Fruit fly (Drosophila melanogaster): ENCODE measurements around the gene CG4887.

CG4887 gene

dm6 chr2L:1183799-1184198, 11.0 kb downstream of the CG4887 start, which contains the start of the genes CG5126 and Tgt (continued):
- TF ChIP-seq CG3995 (GFP tag; optimal IDR thresholded peaks at IDR 0.05) (peak; percentile 89), CTCF (GFP tag; optimal IDR thresholded peaks at IDR 0.05) (peak; percentile 86), Hr39 (optimal IDR thresholded peaks at IDR 0.05) (no peak), CG1647 (GFP tag; optimal IDR thresholded peaks at IDR 0.05) (no peak), D (optimal IDR thresholded peaks at IDR 0.05) (no peak), D (GFP tag; optimal IDR thresholded peaks at IDR 0.05) (no peak), chif (GFP tag; optimal IDR thresholded peaks at IDR 0.05) (no peak), Optix (GFP tag; IDR thresholded peaks at IDR 0.05) (no peak), CG34224 (GFP tag; IDR thresholded peaks at IDR 0.05; ENCODE audit: partially characterized antibody) (peak; percentile 56), hth (optimal IDR thresholded peaks at IDR 0.05) (no peak), CG15479 (GFP tag; optimal IDR thresholded peaks at IDR 0.05) (no peak), amos (GFP tag; IDR thresholded peaks at IDR 0.05; ENCODE audit: partially characterized antibody) (peak; percentile 67; the same call in 1 of the 2 replicates), CG4424 (GFP tag; optimal IDR thresholded peaks at IDR 0.05) (no peak), stwl (tag; optimal IDR thresholded peaks at IDR 0.05) (peak; percentile 31), tna (GFP tag; IDR thresholded peaks at IDR 0.05; ENCODE audit: partially characterized antibody) (peak; percentile 20; the same call in 1 of the 2 replicates), Sin3A (optimal IDR thresholded peaks at IDR 0.05) (peak; percentile 5), gfzf (GFP tag; optimal IDR thresholded peaks at IDR 0.05) (peak; percentile 80), gem (tag; optimal IDR thresholded peaks at IDR 0.05) (no peak), bbx (GFP tag; IDR thresholded peaks at IDR 0.05; ENCODE audit: partially characterized antibody) (peak; percentile 55; the same call in 1 of the 2 replicates), HHEX (GFP tag; optimal IDR thresholded peaks at IDR 0.05) (no peak), CG31441 (GFP tag; IDR thresholded peaks at IDR 0.05) (no peak), pan (optimal IDR thresholded peaks at IDR 0.05) (no peak), pan (GFP tag; optimal IDR thresholded peaks at IDR 0.05 in 1 of 2, IDR thresholded peaks at IDR 0.05 in 1 of 2) (no peak), CG4820 (GFP tag; optimal IDR thresholded peaks at IDR 0.05) (no peak), Antp (GFP tag; optimal IDR thresholded peaks at IDR 0.05) (no peak), grn (GFP tag; optimal IDR thresholded peaks at IDR 0.05) (peak; percentile 87), CG6791 (GFP tag; IDR thresholded peaks at IDR 0.05; ENCODE audit: partially characterized antibody) (peak; percentile 56; the same call in 1 of the 3 replicates), zfh1 (GFP tag; IDR thresholded peaks at IDR 0.05) (no peak), Max (GFP tag; optimal IDR thresholded peaks at IDR 0.05) (no peak), Bgb (GFP tag; IDR thresholded peaks at IDR 0.05; ENCODE audit: partially characterized antibody) (peak; percentile 54; the same call in 1 of the 2 replicates), sqz (GFP tag; optimal IDR thresholded peaks at IDR 0.05) (no peak), MBD-R2 (GFP tag; IDR thresholded peaks at IDR 0.05) (peak; percentile 89), Mes4 (GFP tag; optimal IDR thresholded peaks at IDR 0.05) (no peak), CG34422 (GFP tag; IDR thresholded peaks at IDR 0.05) (peak; percentile 65; the same call in 1 of the 3 replicates), MESR4 (GFP tag; optimal IDR thresholded peaks at IDR 0.05) (peak; percentile 55), CG2116 (GFP tag; optimal IDR thresholded peaks at IDR 0.05) (peak; percentile 68), Med (GFP tag) (peak; percentile 60), Myb (GFP tag; optimal IDR thresholded peaks at IDR 0.05) (peak; percentile 50), chinmo (GFP tag; IDR thresholded peaks at IDR 0.05; ENCODE audit: partially characterized antibody) (peak; percentile 87; the same call in 2 of the 4 replicates), CG17328 (GFP tag; IDR thresholded peaks at IDR 0.05) (no peak), ERR (GFP tag; optimal IDR thresholded peaks at IDR 0.05) (peak; percentile 9), CG10321 (GFP tag; IDR thresholded peaks at IDR 0.05) (no peak), HmgZ (tag; optimal IDR thresholded peaks at IDR 0.05) (peak; percentile 26), Nf-YB (GFP tag; optimal IDR thresholded peaks at IDR 0.05) (no peak), sisA (GFP tag; IDR thresholded peaks at IDR 0.05) (no peak), Sry-δ (GFP tag; optimal IDR thresholded peaks at IDR 0.05) (peak; percentile 54), Dll (GFP tag; IDR thresholded peaks at IDR 0.05; ENCODE audit: partially characterized antibody) (peak; percentile 68; the same call in 2 of the 4 replicates), pb (GFP tag; optimal IDR thresholded peaks at IDR 0.05) (no peak), CG31388 (GFP tag; optimal IDR thresholded peaks at IDR 0.05) (no peak), phol (tag; optimal IDR thresholded peaks at IDR 0.05) (no peak), CG13287 (GFP tag; IDR thresholded peaks at IDR 0.05; ENCODE audit: partially characterized antibody) (peak; percentile 79), CG10979 (tag; optimal IDR thresholded peaks at IDR 0.05) (peak; percentile 54)
